Worm (Caenorhabditis elegans) whole organism, young adult: ENCODE measurements around the gene T21B4.3.
A peak's percentile ranks its signal among the peaks of the same experiment; 100 is the strongest.

ENCODE experiments used
- B0261.1 ChIP-seq: sonication (generic microtip); optimal IDR thresholded peaks from 2 replicates; lab custom pipeline; 2016; ENCODE audit warnings: mild to moderate bottlenecking, missing genetic modification characterization, moderate library complexity, missing compliant biosample characterization
- B0336.3 ChIP-seq: fragments of 200-800 bp; sonication (Bioruptor generic); IDR thresholded peaks from 2 replicates; pipeline ENCODE4 v1.3.6; 2022; ENCODE audit warnings: missing genetic modification characterization, missing compliant biosample characterization
- C06A6.2 ChIP-seq: fragments of 200-800 bp; sonication (Bioruptor generic); conservative IDR thresholded peaks from 2 replicates; pipeline ENCODE4 v1.3.6; 2022; ENCODE audit warnings: missing genetic modification characterization, missing compliant biosample characterization
- D2030.7 ChIP-seq: fragments of 200-800 bp; sonication (Bioruptor generic); IDR thresholded peaks from 2 replicates; pipeline ENCODE4 v1.3.6; 2022; ENCODE audit warnings: missing genetic modification reagents, missing genetic modification characterization, missing compliant biosample characterization
- F22D6.2 ChIP-seq: sonication (generic microtip); optimal IDR thresholded peaks from 2 replicates; lab custom pipeline; 2016; ENCODE audit warnings: mild to moderate bottlenecking, missing genetic modification characterization, missing compliant biosample characterization
- F23B12.7 ChIP-seq: sonication (generic microtip); optimal IDR thresholded peaks from 2 replicates; lab custom pipeline; 2017; ENCODE audit warnings: missing genetic modification characterization, mild to moderate bottlenecking, missing compliant biosample characterization, antibody characterized with exemption, moderate library complexity; ENCODE audit not compliant: insufficient read depth
- F33H1.4 ChIP-seq: fragments of 200-800 bp; sonication (Bioruptor generic); IDR thresholded peaks from 2 replicates; pipeline ENCODE4 v1.3.6; 2022; ENCODE audit warnings: missing genetic modification reagents, missing genetic modification characterization, missing compliant biosample characterization
- F55B11.4 ChIP-seq: sonication (generic microtip); optimal IDR thresholded peaks from 2 replicates; lab custom pipeline; 2016; ENCODE audit warnings: missing compliant biosample characterization, missing genetic modification characterization, borderline replicate concordance; ENCODE audit not compliant: insufficient read depth
- F57A8.1 ChIP-seq: fragments of 200-800 bp; sonication (Bioruptor generic); optimal IDR thresholded peaks from 2 replicates; lab custom pipeline; 2018; ENCODE audit warnings: mild to moderate bottlenecking, missing genetic modification characterization, moderate library complexity, missing compliant biosample characterization
- K12H6.12 ChIP-seq: fragments of 200-800 bp; sonication (Bioruptor generic); optimal IDR thresholded peaks from 2 replicates; lab custom pipeline; 2018; ENCODE audit warnings: mild to moderate bottlenecking, missing genetic modification characterization, missing compliant biosample characterization
- T07F8.4 ChIP-seq: sonication (generic microtip); optimal IDR thresholded peaks from 2 replicates; lab custom pipeline; 2016; ENCODE audit warnings: mild to moderate bottlenecking, missing genetic modification characterization, moderate library complexity, missing compliant biosample characterization
- ZK185.1 ChIP-seq: sonication (generic microtip); optimal IDR thresholded peaks from 2 replicates; lab custom pipeline; 2016; ENCODE audit warnings: mild to moderate bottlenecking, missing genetic modification characterization, missing compliant biosample characterization; ENCODE audit not compliant: poor library complexity, severe bottlenecking
- akir-1 ChIP-seq: fragments of 200-800 bp; sonication (Bioruptor generic); optimal IDR thresholded peaks from 2 replicates; lab custom pipeline; 2018; ENCODE audit warnings: mild to moderate bottlenecking, missing genetic modification characterization, moderate library complexity, missing compliant biosample characterization
- aptf-2 ChIP-seq: fragments of 200-800 bp; sonication (Bioruptor generic); conservative IDR thresholded peaks from 2 replicates; pipeline ENCODE4 v1.3.6; 2022; ENCODE audit warnings: missing genetic modification reagents, missing genetic modification characterization, missing compliant biosample characterization
- atf-7 ChIP-seq: sonication (generic microtip); optimal IDR thresholded peaks from 2 replicates; lab custom pipeline; 2017; ENCODE audit warnings: mild to moderate bottlenecking, missing genetic modification characterization, missing compliant biosample characterization
- attf-3 ChIP-seq: fragments of 200-800 bp; sonication (Bioruptor generic); conservative IDR thresholded peaks from 2 replicates; pipeline ENCODE4 v1.3.6; 2022; ENCODE audit warnings: missing genetic modification reagents, missing genetic modification characterization, missing compliant biosample characterization
- attf-6 ChIP-seq: fragments of 200-800 bp; sonication (Bioruptor generic); IDR thresholded peaks from 2 replicates; pipeline ENCODE4 v1.3.6; 2022; ENCODE audit warnings: missing genetic modification reagents, missing genetic modification characterization, missing compliant biosample characterization
- bed-2 ChIP-seq: fragments of 200-800 bp; sonication (Bioruptor generic); IDR thresholded peaks from 2 replicates; pipeline ENCODE4 v1.3.6; 2022; ENCODE audit warnings: missing genetic modification reagents, missing genetic modification characterization, missing compliant biosample characterization
- cebp-2 ChIP-seq: fragments of 200-800 bp; sonication (Bioruptor generic); IDR thresholded peaks from 2 replicates; pipeline ENCODE4 v1.3.6; 2022; ENCODE audit warnings: missing genetic modification characterization, missing compliant biosample characterization
- ceh-40 ChIP-seq: fragments of 200-800 bp; sonication (Bioruptor generic); IDR thresholded peaks from 2 replicates; pipeline ENCODE4 v1.3.6; 2022; ENCODE audit warnings: missing genetic modification characterization, missing compliant biosample characterization
- ceh-79 ChIP-seq: sonication (generic microtip); optimal IDR thresholded peaks from 2 replicates; lab custom pipeline; 2017; ENCODE audit warnings: mild to moderate bottlenecking, missing genetic modification characterization, missing compliant biosample characterization
- dox-1 ChIP-seq: fragments of 200-800 bp; sonication (Bioruptor generic); IDR thresholded peaks from 2 replicates; pipeline ENCODE4 v1.3.6; 2022; ENCODE audit warnings: missing genetic modification reagents, missing genetic modification characterization, missing compliant biosample characterization
- efl-1 ChIP-seq: fragments of 150-350 bp; optimal IDR thresholded peaks from 2 replicates; lab custom pipeline; 2014; ENCODE audit warnings: missing biosample characterization, missing genetic modification reagents, missing genetic modification characterization
- egl-18 ChIP-seq: fragments of 200-800 bp; sonication (Bioruptor generic); IDR thresholded peaks from 2 replicates; pipeline ENCODE4 v1.3.6; 2022; ENCODE audit warnings: missing genetic modification reagents, missing genetic modification characterization, missing compliant biosample characterization
- egrh-3 ChIP-seq: fragments of 200-800 bp; sonication (Bioruptor generic); IDR thresholded peaks from 2 replicates; pipeline ENCODE4 v1.3.6; 2022; ENCODE audit warnings: missing genetic modification reagents, missing genetic modification characterization, missing compliant biosample characterization
- hmg-1.2 ChIP-seq: fragments of 200-800 bp; sonication (Bioruptor generic); IDR thresholded peaks from 2 replicates; pipeline ENCODE4 v1.3.6; 2022; ENCODE audit warnings: missing genetic modification reagents, missing genetic modification characterization, missing compliant biosample characterization
- hmg-20 ChIP-seq: fragments of 200-800 bp; sonication (Bioruptor generic); IDR thresholded peaks from 2 replicates; pipeline ENCODE4 v1.3.6; 2022; ENCODE audit warnings: missing genetic modification reagents, missing genetic modification characterization, missing compliant biosample characterization
- hrde-1 ChIP-seq: sonication (generic microtip); optimal IDR thresholded peaks from 2 replicates; lab custom pipeline; 2016; ENCODE audit warnings: missing genetic modification characterization, mild to moderate bottlenecking, missing compliant biosample characterization, moderate library complexity, missing genotype, missing genetic modification reagents, borderline replicate concordance
- hsf-1 ChIP-seq: fragments of 200-800 bp; sonication (Bioruptor generic); IDR thresholded peaks from 2 replicates; pipeline ENCODE4 v1.3.6; 2022; ENCODE audit warnings: missing genetic modification reagents, missing genetic modification characterization, missing compliant biosample characterization
- lin-54 ChIP-seq: fragments of 200-800 bp; sonication (Bioruptor generic); optimal IDR thresholded peaks from 2 replicates; lab custom pipeline; 2018; ENCODE audit warnings: mild to moderate bottlenecking, missing genetic modification characterization, missing compliant biosample characterization
- lsl-1 ChIP-seq: fragments of 200-800 bp; sonication (Bioruptor generic); optimal IDR thresholded peaks from 2 replicates; lab custom pipeline; 2018; ENCODE audit warnings: mild to moderate bottlenecking, missing genetic modification characterization, moderate library complexity, missing compliant biosample characterization
- madf-10 ChIP-seq: sonication (generic microtip); optimal IDR thresholded peaks from 2 replicates; lab custom pipeline; 2016; ENCODE audit warnings: mild to moderate bottlenecking, missing genetic modification characterization, missing compliant biosample characterization
- mxl-1 ChIP-seq: sonication (generic microtip); optimal IDR thresholded peaks from 2 replicates; lab custom pipeline; 2016; ENCODE audit warnings: missing genetic modification characterization, missing compliant biosample characterization
- nfyb-1 ChIP-seq: fragments of 200-800 bp; sonication (Bioruptor generic); IDR thresholded peaks from 2 replicates; pipeline ENCODE4 v1.3.6; 2022; ENCODE audit warnings: missing genetic modification reagents, missing genetic modification characterization, missing compliant biosample characterization
- nhr-90 ChIP-seq: sonication (generic microtip); optimal IDR thresholded peaks from 2 replicates; lab custom pipeline; 2016; ENCODE audit warnings: missing genotype, mild to moderate bottlenecking, missing genetic modification characterization, missing compliant biosample characterization
- pha-4 ChIP-seq: fragments of 150-350 bp; sonication (generic microtip); optimal IDR thresholded peaks from 2 replicates; lab custom pipeline; 2014; ENCODE audit warnings: missing biosample characterization, missing genetic modification reagents, missing genetic modification characterization
- snpc-4 ChIP-seq, 5 experiments: fragments of 150-350 bp in 1 of 5; sonication (generic microtip) in 4 of 5; optimal IDR thresholded peaks; 2 replicates each; lab custom pipeline; 2014 to 2018; ENCODE audit warnings: missing genetic modification characterization in 5 of 5, missing biosample characterization in 3 of 5, antibody characterized with exemption in 2 of 5, mild to moderate bottlenecking in 2 of 5, missing compliant biosample characterization in 2 of 5, missing genotype in 2 of 5, moderate library complexity in 2 of 5, missing genetic modification reagents in 1 of 5
- tbx-9 ChIP-seq: sonication (generic microtip); optimal IDR thresholded peaks from 2 replicates; lab custom pipeline; 2016; ENCODE audit warnings: borderline replicate concordance, missing genetic modification characterization, inconsistent platforms, missing compliant biosample characterization
- tlf-1 ChIP-seq: fragments of 200-800 bp; sonication (Bioruptor generic); optimal IDR thresholded peaks from 2 replicates; lab custom pipeline; 2018; ENCODE audit warnings: mild to moderate bottlenecking, missing genetic modification characterization, missing compliant biosample characterization
- unc-130 ChIP-seq: sonication (generic microtip); optimal IDR thresholded peaks from 2 replicates; lab custom pipeline; 2016; ENCODE audit warnings: missing genetic modification reagents, missing genetic modification characterization, missing compliant biosample characterization
- zfh-2 ChIP-seq: fragments of 200-800 bp; sonication (Bioruptor generic); conservative IDR thresholded peaks from 2 replicates; pipeline ENCODE4 v1.3.6; 2022; ENCODE audit warnings: missing genetic modification reagents, missing genetic modification characterization, missing compliant biosample characterization
- ztf-18 ChIP-seq: sonication (generic microtip); optimal IDR thresholded peaks from 2 replicates; lab custom pipeline; 2016; ENCODE audit warnings: missing genotype, mild to moderate bottlenecking, missing genetic modification characterization, missing compliant biosample characterization
- ztf-26 ChIP-seq: sonication (generic microtip); optimal IDR thresholded peaks from 2 replicates; lab custom pipeline; 2017; ENCODE audit warnings: missing genetic modification characterization, missing compliant biosample characterization

Gene T21B4.3

DNA sequence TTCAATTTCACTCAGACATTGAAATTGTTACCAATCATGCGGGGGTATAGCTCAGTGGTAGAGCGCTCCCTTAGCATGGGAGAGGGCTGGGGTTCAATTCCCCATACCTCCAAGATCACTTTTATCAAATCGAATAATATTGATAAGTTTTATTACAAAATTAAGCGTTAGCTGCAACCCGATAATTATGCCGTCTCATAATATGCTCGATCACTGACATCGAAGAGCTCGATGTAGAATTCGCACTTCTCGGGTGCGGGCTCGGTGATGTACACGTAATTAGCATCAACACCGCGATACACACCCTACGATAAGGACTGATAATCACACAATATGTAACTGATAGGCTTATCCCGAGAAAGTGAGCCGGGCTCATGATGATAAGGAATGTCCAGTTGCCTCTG is 45.7 kb upstream of the T21B4.3 start (continued):
- TF ChIP-seq tlf-1 (no peak), D2030.7 (GFP tag; lab: Robert Waterston, UW) (no peak; the same call in none of the 2 replicates), F55B11.4 (tag; lab: Kevin White, UChicago) (no peak), C06A6.2 (GFP tag; lab: Robert Waterston, UW) (no peak), efl-1 (GFP tag; lab: Kevin White, UChicago) (peak; percentile 21), madf-10 (tag; lab: Kevin White, UChicago) (peak; percentile 37), bed-2 (GFP tag; lab: Robert Waterston, UW) (no peak), hmg-20 (GFP tag; lab: Robert Waterston, UW) (no peak), F23B12.7 (tag; lab: Kevin White, UChicago) (no peak), zfh-2 (no peak), attf-6 (GFP tag; lab: Robert Waterston, UW) (no peak), egrh-3 (no peak), ztf-26 (no peak), ZK185.1 (tag; lab: Kevin White, UChicago) (peak; percentile 48), ceh-79 (tag; lab: Kevin White, UChicago) (no peak), unc-130 (peak; percentile 5), hmg-1.2 (GFP tag; lab: Robert Waterston, UW) (peak; percentile 48), cebp-2 (GFP tag; lab: Robert Waterston, UW) (0 out of 2 replicates have a peak, but pooled peaks have one; percentile 21), ceh-40 (GFP tag; lab: Robert Waterston, UW) (no peak), attf-3 (no peak), B0336.3 (no peak), F22D6.2 (no peak), akir-1 (GFP tag; lab: Kevin White, UChicago) (no peak), B0261.1 (tag; lab: Kevin White, UChicago) (peak; percentile 68), T07F8.4 (tag; lab: Kevin White, UChicago) (no peak), tbx-9 (no peak), egl-18 (GFP tag; lab: Robert Waterston, UW) (no peak), nhr-90 (tag; lab: Kevin White, UChicago) (peak; percentile 67), mxl-1 (tag; lab: Kevin White, UChicago) (peak; percentile 34), pha-4 (tag; lab: Kevin White, UChicago) (no peak), dox-1 (GFP tag; lab: Robert Waterston, UW) (peak; percentile 57; the same call in 1 of the 2 replicates), F33H1.4 (GFP tag; lab: Robert Waterston, UW) (no peak), snpc-4 (GFP tag; optimal IDR thresholded peaks at IDR 0.05; lab: Kevin White, UChicago) (peak; percentile 40), snpc-4 (tag; optimal IDR thresholded peaks at IDR 0.05; lab: Kevin White, UChicago) (peak in 1 of 4 experiments; percentile 30), nfyb-1 (GFP tag; lab: Robert Waterston, UW) (peak; percentile 72), hrde-1 (tag; lab: Kevin White, UChicago) (peak; percentile 67), ztf-18 (tag; lab: Kevin White, UChicago) (peak; percentile 42), K12H6.12 (tag; lab: Kevin White, UChicago) (no peak), atf-7 (tag; lab: Kevin White, UChicago) (peak; percentile 20), lin-54 (GFP tag; lab: Kevin White, UChicago) (peak; percentile 1), lsl-1 (GFP tag; lab: Kevin White, UChicago) (no peak), F57A8.1 (peak; percentile 56), hsf-1 (GFP tag; lab: Robert Waterston, UW) (no peak), aptf-2 (no peak)
